Fruit fly (Drosophila melanogaster) whole organism, embryonic: ENCODE results near the gene CG5171.

Source experiments
- Atf6 ChIP-seq: fragments of 200-800 bp; sonication (Bioruptor generic); IDR thresholded peaks from 2 replicates; pipeline ENCODE4 v1.3.6; 2022; ENCODE audit warnings: missing biosample characterization, missing genetic modification characterization
- CG3163 ChIP-seq: fragments of 200-800 bp; sonication (Bioruptor generic); optimal IDR thresholded peaks from 3 replicates; lab custom pipeline; 2016; ENCODE audit warnings: missing biosample characterization, missing genetic modification characterization
- cg ChIP-seq: fragments of 200-800 bp; sonication (Bioruptor generic); optimal IDR thresholded peaks from 3 replicates; lab custom pipeline; 2019; ENCODE audit warnings: missing biosample characterization, mild to moderate bottlenecking, missing genetic modification characterization, moderate library complexity

dm6 chr2L:7440458-7441018 is 39.4 kb downstream of the CG5171 start:
- TF ChIP-seq cg (GFP tag; lab: Kevin White, UChicago) (no peak), Atf6 (no peak), CG3163 (GFP tag; lab: Kevin White, UChicago) (no peak)
